Fruit fly (Drosophila melanogaster): Measurements from ENCODE around the gene CG5863.

dm6 chr3R:17405009-17405408 is 5.9 kb upstream of the CG5863 start, which contains the start of gene CG42823:
- no peak for TF ChIP-seq Pif1A (GFP tag; optimal IDR thresholded peaks at IDR 0.05)
- no peak for TF ChIP-seq CG17806 (tag; optimal IDR thresholded peaks at IDR 0.05)
- no peak for TF ChIP-seq rn (GFP tag; IDR thresholded peaks at IDR 0.05)
- TF ChIP-seq CG4496 (GFP tag; IDR thresholded peaks at IDR 0.05) = no peak
- TF ChIP-seq CG13204 (GFP tag; optimal IDR thresholded peaks at IDR 0.05) = no peak
- TF ChIP-seq CG14655 (GFP tag; optimal IDR thresholded peaks at IDR 0.05) = no peak
- TF ChIP-seq CG15710 (tag; optimal IDR thresholded peaks at IDR 0.05) = no peak
- TF ChIP-seq EcR (GFP tag; optimal IDR thresholded peaks at IDR 0.05) = no peak
- no peak for TF ChIP-seq Snoo (tag; optimal IDR thresholded peaks at IDR 0.05)
- no peak for TF ChIP-seq CG32121 (GFP tag; IDR thresholded peaks at IDR 0.05)
- TF ChIP-seq fd96Ca (GFP tag; IDR thresholded peaks at IDR 0.05) = no peak

Data from whole organism, pupa.